Fruit fly (Drosophila melanogaster): ENCODE measurements around the gene CG31638.

Gene CG31638

DNA sequence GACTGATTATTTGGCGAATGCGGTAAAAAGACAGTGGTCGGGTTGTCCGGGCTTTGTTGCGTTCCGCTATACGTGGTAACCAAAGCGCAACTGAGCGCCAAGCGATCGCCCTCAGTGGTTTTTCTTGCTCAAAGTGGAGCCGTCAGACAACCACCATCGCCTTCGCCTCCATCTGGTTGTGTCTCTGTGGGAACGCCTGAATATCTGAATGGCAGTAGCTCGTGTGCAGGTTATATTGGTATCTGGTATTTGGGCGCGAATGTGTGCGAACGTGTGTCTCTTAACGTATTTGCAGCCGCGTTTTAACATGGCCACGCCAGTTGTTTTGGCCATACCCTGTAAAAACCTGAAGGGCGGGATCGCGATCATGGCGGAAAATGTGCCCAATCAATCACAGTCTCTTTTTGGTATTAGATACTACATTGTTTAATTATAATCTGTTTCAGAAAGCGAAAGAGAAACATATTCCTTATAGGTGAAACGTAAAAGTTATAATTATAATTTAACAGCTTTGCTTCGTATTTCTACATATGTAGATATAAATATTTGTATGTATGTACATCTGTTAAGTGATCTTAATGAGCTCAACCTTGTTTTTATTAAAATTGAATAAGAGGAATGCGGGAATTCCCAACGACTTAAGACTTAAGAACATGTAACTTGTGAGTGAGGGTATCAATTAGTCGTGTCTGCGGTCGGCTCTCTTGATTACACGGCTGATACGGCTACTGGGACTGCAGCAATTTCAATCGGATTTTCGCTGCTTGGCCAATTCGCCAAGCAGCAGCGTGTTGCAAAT lies 18.7 kb upstream of the CG31638 start:
- TF ChIP-seq noc (tag; optimal IDR thresholded peaks at IDR 0.05) = peak; percentile 60

- TF ChIP-seq noc (tag; optimal IDR thresholded peaks at IDR 0.05) = peak; percentile 73
Measured at dm6 chr2L:6473076-6474037, 17.5 kb upstream of the CG31638 start, which contains the start of gene mmy. TSS of gene mmy (minus strand) at chr2L:6473904.

DNA sequence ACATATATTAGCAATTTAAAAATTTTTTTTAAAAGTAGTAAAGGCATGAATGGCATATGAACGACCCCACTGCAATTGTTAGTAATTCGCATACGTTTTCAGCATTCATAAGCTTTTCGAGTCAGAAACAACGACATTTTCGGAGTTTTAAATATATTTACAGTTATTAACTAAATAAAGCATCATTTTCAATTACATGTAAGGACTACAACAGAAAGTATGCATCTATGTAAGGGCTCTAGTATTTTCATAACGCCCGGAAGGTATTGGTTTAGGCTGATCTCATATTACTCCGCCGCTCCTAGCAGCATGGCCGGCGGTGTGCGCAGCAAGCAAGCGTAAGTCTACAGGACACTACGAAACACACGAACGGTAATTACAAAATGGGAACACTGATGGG lies 16.6 kb upstream of the CG31638 start:
- TF ChIP-seq noc (tag; optimal IDR thresholded peaks at IDR 0.05) = no peak

DNA sequence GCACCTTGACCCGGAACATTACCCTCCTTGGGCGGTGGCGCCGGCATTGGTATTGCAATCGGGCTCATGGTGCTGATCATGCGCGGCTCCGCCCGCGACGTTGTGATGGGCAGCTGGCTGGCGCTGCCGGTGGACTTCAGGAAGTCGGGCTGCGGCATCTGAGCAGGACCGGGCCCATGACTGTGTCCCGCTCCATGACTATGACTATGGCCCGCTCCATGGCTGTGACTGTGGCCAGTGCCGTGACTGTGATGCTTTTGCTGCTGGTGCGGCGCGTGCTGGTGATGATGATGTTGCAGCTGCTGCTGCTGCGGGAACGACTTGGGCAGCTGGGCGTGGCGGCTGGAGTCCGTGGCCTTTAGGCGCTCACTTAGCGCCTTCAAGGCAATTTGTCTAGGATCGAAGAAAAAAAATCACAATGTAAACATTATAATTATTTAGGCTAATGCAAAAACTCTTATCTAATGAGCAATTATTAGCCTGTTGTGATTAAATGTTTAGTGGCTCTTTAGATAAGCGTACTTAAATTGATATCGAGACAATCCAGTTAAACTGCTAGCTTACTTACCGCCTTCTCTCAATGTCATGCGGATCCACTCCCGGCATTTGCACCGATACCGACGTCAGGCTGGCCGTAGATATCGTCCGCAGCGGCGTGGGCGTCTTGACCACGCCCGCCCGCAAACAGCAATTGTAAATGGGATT lies 15.8 kb upstream of the CG31638 start:
- TF ChIP-seq noc (tag; optimal IDR thresholded peaks at IDR 0.05) = peak; percentile 9

dm6 chr2L:6476753-6477152 lies 14.1 kb upstream of the CG31638 start, which contains the start of gene CG9536:
TSS of gene CG9536 (minus strand) at chr2L:6476975.
- TF ChIP-seq noc (tag; optimal IDR thresholded peaks at IDR 0.05) = no peak

DNA sequence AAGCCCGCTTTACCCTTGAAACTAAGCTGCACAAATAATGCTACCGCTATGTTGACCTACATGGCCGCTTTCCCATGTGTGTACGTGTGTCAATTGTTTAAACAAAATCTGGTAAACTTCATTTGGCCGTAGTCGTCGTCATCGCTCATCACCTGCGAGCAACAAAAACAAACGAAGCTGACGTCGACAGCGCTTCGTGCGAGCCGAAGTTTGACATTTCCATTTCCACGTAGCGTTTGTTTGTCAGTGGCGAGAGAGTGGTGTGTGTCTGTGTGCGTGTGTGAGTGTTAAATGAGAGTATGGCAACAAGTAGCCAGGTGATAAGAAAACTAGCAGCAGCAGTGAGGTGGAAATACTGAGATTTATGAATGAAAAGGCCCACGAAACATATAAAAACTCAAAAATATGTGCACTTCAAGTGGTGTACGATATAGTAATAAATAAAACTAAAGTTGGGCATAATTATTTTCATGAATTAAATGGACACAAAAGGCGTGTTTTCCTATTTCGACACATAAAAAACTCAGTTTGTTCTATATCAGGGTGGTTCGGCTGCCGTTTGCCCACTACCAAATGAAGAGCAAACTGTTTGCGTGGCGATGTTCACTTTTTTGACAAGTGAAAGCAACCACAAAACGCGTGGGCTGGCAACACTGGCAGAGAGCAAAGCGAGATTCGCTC lies 11.5 kb upstream of the CG31638 start:
- TF ChIP-seq noc (tag; optimal IDR thresholded peaks at IDR 0.05) = peak; percentile 52

- peak; percentile 50 for TF ChIP-seq noc (tag; optimal IDR thresholded peaks at IDR 0.05)
Measured at dm6 chr2L:6480212-6480994, 10.5 kb upstream of the CG31638 start, which contains the start of the genes Sec61alpha and Daxx. TSS of gene Sec61alpha (minus strand) at chr2L:6480575. TSS of gene Daxx (plus strand) at chr2L:6480929.

- TF ChIP-seq noc (tag; optimal IDR thresholded peaks at IDR 0.05) = no peak
Measured at dm6 chr2L:6481310-6481738, 9.5 kb upstream of the CG31638 start.

DNA sequence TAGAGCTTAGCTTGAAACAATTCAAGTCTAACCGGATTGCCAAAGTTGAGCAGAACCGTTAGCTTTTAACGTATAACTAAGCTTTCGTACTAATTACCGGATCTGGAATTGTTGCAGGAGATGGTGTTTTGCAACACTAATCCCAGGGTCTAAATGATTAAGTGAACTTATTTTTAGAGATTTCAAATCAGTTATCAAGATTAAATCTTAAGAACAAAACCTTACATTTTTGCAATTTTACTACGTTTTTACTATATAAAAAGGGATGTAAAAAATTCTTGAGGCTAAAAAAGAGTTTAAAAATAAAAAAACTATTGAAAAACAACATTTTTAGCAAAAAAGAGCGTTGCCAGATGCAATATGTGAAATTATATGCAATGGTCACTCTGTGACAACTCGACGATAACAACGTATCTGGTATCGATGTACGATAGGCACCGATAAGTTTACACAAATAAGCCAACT lies 2.2 kb upstream of the CG31638 start, which contains the start of the genes KFase and epsilonCOP:
TSS of gene KFase (minus strand) at position 81 of the 465 bp plus-strand sequence.
TSS of gene epsilonCOP (plus strand) at position 415 of the 465 bp plus-strand sequence.
- TF ChIP-seq noc (tag; optimal IDR thresholded peaks at IDR 0.05) = peak; percentile 34

- TF ChIP-seq noc (tag; optimal IDR thresholded peaks at IDR 0.05) = peak; percentile 99
Measured at dm6 chr2L:6494405-6494816, 3.5 kb downstream of the CG31638 start, which contains the start of gene CG9547. TSS of gene CG9547 (minus strand) at chr2L:6494532.

- no peak for TF ChIP-seq noc (tag; optimal IDR thresholded peaks at IDR 0.05)
Measured at dm6 chr2L:6496753-6497152, 5.9 kb downstream of the CG31638 start, which contains the start of gene CG9550. TSS of gene CG9550 (plus strand) at chr2L:6497053.

dm6 chr2L:6498448-6498847 lies 7.6 kb downstream of the CG31638 start, which contains the start of gene CG31637:
TSS of gene CG31637 (plus strand) at chr2L:6498647.
- TF ChIP-seq noc (tag; optimal IDR thresholded peaks at IDR 0.05) = no peak

DNA sequence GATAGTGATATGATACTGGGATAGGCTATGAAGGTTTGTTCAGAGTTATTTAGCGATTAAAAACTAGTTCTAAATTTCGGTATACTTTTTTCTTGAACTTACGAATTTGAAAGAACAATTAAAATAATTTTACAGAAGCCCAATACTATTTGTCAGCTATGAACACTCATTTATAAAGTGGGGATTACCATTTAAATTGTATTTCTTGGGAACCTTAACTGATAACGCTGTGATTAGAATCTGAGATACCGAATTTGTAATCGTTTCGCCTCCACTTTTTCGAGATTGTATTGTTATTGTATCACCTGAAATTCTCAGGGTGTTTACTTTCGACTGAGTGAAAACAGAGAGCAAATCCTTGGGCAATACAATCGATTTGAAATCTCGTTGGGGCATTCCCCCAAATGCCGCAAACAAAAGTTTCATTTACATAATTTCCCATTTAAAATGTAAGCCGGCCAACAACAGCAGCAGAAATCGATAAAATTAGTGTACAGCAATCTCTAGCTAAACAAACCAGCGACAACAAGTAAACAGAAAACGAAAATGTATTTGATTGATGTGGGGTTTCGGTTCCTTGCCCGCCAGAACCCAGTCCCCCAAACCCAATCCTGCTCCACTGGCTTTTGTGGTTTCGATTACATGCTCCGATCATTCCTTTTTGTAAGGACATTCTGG lies 9.9 kb downstream of the CG31638 start:
- TF ChIP-seq noc (tag; optimal IDR thresholded peaks at IDR 0.05) = no peak
